Fruit fly (Drosophila melanogaster) whole organism, wandering third instar larva: ENCODE data around the gene AGO2.

ENCODE experiments used
- Abd-B ChIP-seq: fragments of >200 bp; optimal IDR thresholded peaks from 2 replicates; lab custom pipeline; 2017; ENCODE audit warnings: missing biosample characterization, missing genetic modification characterization
- CG32264 ChIP-seq: fragments of 200-800 bp; sonication (Bioruptor generic); optimal IDR thresholded peaks from 2 replicates; lab custom pipeline; 2016; ENCODE audit warnings: missing biosample characterization, missing genetic modification characterization
- CG9705 ChIP-seq: fragments of 200-800 bp; sonication (Bioruptor generic); optimal IDR thresholded peaks from 2 replicates; lab custom pipeline; 2018; ENCODE audit warnings: missing biosample characterization, mild to moderate bottlenecking, missing genetic modification characterization
- CrebA ChIP-seq: fragments of 200-800 bp; sonication (Bioruptor generic); optimal IDR thresholded peaks from 2 replicates; lab custom pipeline; 2016; ENCODE audit warnings: missing biosample characterization, mild to moderate bottlenecking, missing genetic modification characterization, borderline replicate concordance
- Dfd ChIP-seq: fragments of >200 bp; optimal IDR thresholded peaks from 2 replicates; lab custom pipeline; 2017; ENCODE audit warnings: missing biosample characterization, missing genetic modification characterization
- Dif ChIP-seq: fragments of 200-275, 200-300 bp; sonication (Bioruptor generic); optimal IDR thresholded peaks from 2 replicates; lab custom pipeline; 2018; ENCODE audit warnings: missing biosample characterization, missing genetic modification characterization; ENCODE audit not compliant: partially characterized antibody
- GATAd ChIP-seq: sonication (Bioruptor generic); optimal IDR thresholded peaks from 2 replicates; lab custom pipeline; 2016; ENCODE audit warnings: missing biosample characterization, missing genetic modification characterization
- HLH106 ChIP-seq: fragments of 200-800 bp; optimal IDR thresholded peaks from 3 replicates; lab custom pipeline; 2019; ENCODE audit warnings: missing biosample characterization, mild to moderate bottlenecking, missing genetic modification characterization, moderate library complexity
- Hnf4 ChIP-seq: fragments of 200-800 bp; sonication (Bioruptor generic); optimal IDR thresholded peaks from 2 replicates; lab custom pipeline; 2016; ENCODE audit warnings: missing biosample characterization, mild to moderate bottlenecking, missing genetic modification characterization
- Hr78 ChIP-seq: fragments of >200 bp; optimal IDR thresholded peaks from 2 replicates; lab custom pipeline; 2017; ENCODE audit warnings: missing biosample characterization, missing genetic modification characterization
- Hr83 ChIP-seq: fragments of 200-300 bp; sonication (Bioruptor generic); optimal IDR thresholded peaks from 2 replicates; lab custom pipeline; 2016; ENCODE audit warnings: missing biosample characterization, mild to moderate bottlenecking, missing genetic modification characterization, moderate library complexity; ENCODE audit not compliant: poor library complexity, severe bottlenecking
- Jra ChIP-seq: sonication (Bioruptor generic); optimal IDR thresholded peaks from 2 replicates; lab custom pipeline; 2016; ENCODE audit warnings: missing biosample characterization, missing genetic modification characterization
- Mio ChIP-seq: sonication (Bioruptor generic); optimal IDR thresholded peaks from 2 replicates; lab custom pipeline; 2016; ENCODE audit warnings: missing biosample characterization, missing genetic modification characterization
- Myc ChIP-seq: fragments of >200 bp; optimal IDR thresholded peaks from 2 replicates; lab custom pipeline; 2017
- N ChIP-seq: fragments of >200 bp; optimal IDR thresholded peaks from 2 replicates; lab custom pipeline; 2018; ENCODE audit warnings: missing biosample characterization, missing external identifiers, missing genetic modification characterization
- OdsH ChIP-seq: fragments of 200-800 bp; sonication (Bioruptor generic); optimal IDR thresholded peaks from 2 replicates; lab custom pipeline; 2016; ENCODE audit warnings: missing biosample characterization, mild to moderate bottlenecking, missing genetic modification characterization
- Rel ChIP-seq, 2 experiments: fragments of 200-800 bp; sonication (Bioruptor generic) in 1 of 2; optimal IDR thresholded peaks; 2 replicates in 1 of 2; 3 replicates in 1 of 2; lab custom pipeline; 2016 to 2019; ENCODE audit warnings: mild to moderate bottlenecking in 2 of 2, missing biosample characterization in 2 of 2, missing genetic modification characterization in 2 of 2, moderate library complexity in 1 of 2
- Sp1 ChIP-seq: fragments of 200-800 bp; sonication (Bioruptor generic); optimal IDR thresholded peaks from 3 replicates; lab custom pipeline; 2019; ENCODE audit warnings: missing biosample characterization, mild to moderate bottlenecking, missing genetic modification characterization, moderate library complexity
- Vsx2 ChIP-seq: fragments of 200-300, 225-300 bp; sonication (Bioruptor generic); optimal IDR thresholded peaks from 2 replicates; lab custom pipeline; 2018; ENCODE audit warnings: missing biosample characterization, missing genetic modification characterization; ENCODE audit not compliant: partially characterized antibody
- br ChIP-seq: fragments of 200-800 bp; sonication (Bioruptor generic); optimal IDR thresholded peaks from 2 replicates; lab custom pipeline; 2016; ENCODE audit warnings: missing biosample characterization, missing genetic modification characterization
- brk ChIP-seq: fragments of 200-800 bp; sonication (Bioruptor generic); optimal IDR thresholded peaks from 2 replicates; lab custom pipeline; 2016; ENCODE audit warnings: missing biosample characterization, mild to moderate bottlenecking, missing genetic modification characterization
- dl ChIP-seq, 2 experiments: fragments of 175-275, 200-275 bp in 1 of 2; fragments of 200-275 bp in 1 of 2; sonication (Bioruptor generic); optimal IDR thresholded peaks; lab custom pipeline; 2018; ENCODE audit warnings: mild to moderate bottlenecking in 2 of 2, missing biosample characterization in 2 of 2, missing genetic modification characterization in 2 of 2, moderate library complexity in 2 of 2; ENCODE audit not compliant: partially characterized antibody in 2 of 2, insufficient read depth in 1 of 2
- dmrt93B ChIP-seq: fragments of 200-800 bp; sonication (Bioruptor generic); optimal IDR thresholded peaks from 2 replicates; lab custom pipeline; 2018; ENCODE audit warnings: missing biosample characterization, mild to moderate bottlenecking, missing genetic modification characterization
- dsf ChIP-seq: sonication (Bioruptor generic); optimal IDR thresholded peaks from 2 replicates; lab custom pipeline; 2016; ENCODE audit warnings: missing biosample characterization, missing genetic modification characterization, borderline replicate concordance
- ey ChIP-seq: fragments of 200-800 bp; sonication (Bioruptor generic); optimal IDR thresholded peaks from 2 replicates; lab custom pipeline; 2016; ENCODE audit warnings: missing biosample characterization, missing genetic modification characterization
- foxo ChIP-seq, 2 experiments: fragments of 200-800 bp; sonication (Bioruptor generic); optimal IDR thresholded peaks; 2 replicates in 1 of 2; 3 replicates in 1 of 2; lab custom pipeline; 2016 to 2017; ENCODE audit warnings: missing biosample characterization in 2 of 2, missing genetic modification characterization in 2 of 2
- fru ChIP-seq: fragments of 200-800 bp; sonication (Bioruptor generic); optimal IDR thresholded peaks from 3 replicates; lab custom pipeline; 2016; ENCODE audit warnings: missing biosample characterization, mild to moderate bottlenecking, missing genetic modification characterization
- h ChIP-seq: fragments of 200-800 bp; sonication (Bioruptor generic); optimal IDR thresholded peaks from 3 replicates; lab custom pipeline; 2016; ENCODE audit warnings: missing biosample characterization, mild to moderate bottlenecking, missing genetic modification characterization
- jim ChIP-seq: fragments of 175-275, 200-325 bp; sonication (Bioruptor generic); optimal IDR thresholded peaks from 2 replicates; lab custom pipeline; 2016; ENCODE audit warnings: missing biosample characterization, mild to moderate bottlenecking, missing genetic modification characterization
- lola ChIP-seq: fragments of >200 bp; optimal IDR thresholded peaks from 2 replicates; lab custom pipeline; 2017; ENCODE audit warnings: missing biosample characterization, missing genetic modification characterization
- pan ChIP-seq: fragments of >200 bp; optimal IDR thresholded peaks from 2 replicates; lab custom pipeline; 2017
- psq ChIP-seq: fragments of 200-800 bp; sonication (Bioruptor generic); optimal IDR thresholded peaks from 3 replicates; lab custom pipeline; 2017; ENCODE audit warnings: missing biosample characterization, mild to moderate bottlenecking, missing genetic modification characterization, moderate library complexity
- rgr ChIP-seq: fragments of 200-800 bp; sonication (Bioruptor generic); optimal IDR thresholded peaks from 3 replicates; lab custom pipeline; 2016; ENCODE audit warnings: missing biosample characterization, mild to moderate bottlenecking, missing genetic modification characterization
- sage ChIP-seq: fragments of 200-800 bp; sonication (Bioruptor generic); optimal IDR thresholded peaks from 2 replicates; lab custom pipeline; 2016; ENCODE audit warnings: missing biosample characterization, mild to moderate bottlenecking, missing genetic modification characterization
- sv ChIP-seq: fragments of 200-800 bp; sonication (Bioruptor generic); optimal IDR thresholded peaks from 3 replicates; lab custom pipeline; 2016; ENCODE audit warnings: missing biosample characterization, missing genetic modification characterization
- tai ChIP-seq: sonication (Bioruptor generic); optimal IDR thresholded peaks from 2 replicates; lab custom pipeline; 2016; ENCODE audit warnings: missing biosample characterization, missing genetic modification characterization
- usp ChIP-seq: fragments of >200 bp; optimal IDR thresholded peaks from 2 replicates; lab custom pipeline; 2017; ENCODE audit warnings: missing biosample characterization, missing genetic modification characterization
- woc ChIP-seq: sonication (Bioruptor generic); optimal IDR thresholded peaks from 2 replicates; lab custom pipeline; 2016; ENCODE audit warnings: missing biosample characterization, mild to moderate bottlenecking, missing genetic modification characterization

The AGO2 gene

dm6 chr3L:15533402-15534129, 20.3 kb upstream of the AGO2 start (continued):
- TF ChIP-seq psq (GFP tag; lab: Kevin White, UChicago) = peak; percentile 74
- peak; percentile 65 for TF ChIP-seq CG9705 (GFP tag; lab: Kevin White, UChicago)
- peak; percentile 92 for TF ChIP-seq fru (GFP tag; lab: Kevin White, UChicago)
- TF ChIP-seq dl (GFP tag; optimal IDR thresholded peaks at IDR 0.05; lab: Kevin White, UChicago; ENCODE audit: insufficient read depth in 1 of 2, partially characterized antibody in 2 of 2) = no peak
- no peak for TF ChIP-seq usp (GFP tag; lab: Kevin White, UChicago)
- TF ChIP-seq Vsx2 (GFP tag; lab: Kevin White, UChicago) = no peak
- peak; percentile 89 for TF ChIP-seq HLH106
- TF ChIP-seq Rel (GFP tag; optimal IDR thresholded peaks at IDR 0.05; lab: Kevin White, UChicago) = peak; percentile 45
- TF ChIP-seq Rel (tag; optimal IDR thresholded peaks at IDR 0.05; lab: Kevin White, UChicago) = peak; percentile 84
- TF ChIP-seq N (GFP tag; lab: Kevin White, UChicago) = no peak
- TF ChIP-seq jim (GFP tag; lab: Kevin White, UChicago) = no peak

- TF ChIP-seq pan (lab: Kevin White, UChicago) = peak; percentile 89
- TF ChIP-seq GATAd (GFP tag; lab: Kevin White, UChicago) = no peak
- TF ChIP-seq dmrt93B (GFP tag; lab: Kevin White, UChicago) = peak; percentile 78
- TF ChIP-seq CG32264 (GFP tag; lab: Kevin White, UChicago) = no peak
- peak; percentile 64 for TF ChIP-seq OdsH (GFP tag; lab: Kevin White, UChicago)
- no peak for TF ChIP-seq dsf (GFP tag; lab: Kevin White, UChicago)
- TF ChIP-seq HLH106 = peak; percentile 77
- TF ChIP-seq usp (GFP tag; lab: Kevin White, UChicago) = no peak
- peak; percentile 95 for TF ChIP-seq woc (GFP tag; lab: Kevin White, UChicago)
- TF ChIP-seq CG9705 (GFP tag; lab: Kevin White, UChicago) = peak; percentile 32
- no peak for TF ChIP-seq Myc (lab: Kevin White, UChicago)
- no peak for TF ChIP-seq Mio
- TF ChIP-seq Dif (GFP tag; lab: Kevin White, UChicago) = peak; percentile 88
- TF ChIP-seq Hr83 (GFP tag; lab: Kevin White, UChicago) = no peak
- TF ChIP-seq CrebA (GFP tag; lab: Kevin White, UChicago) = peak; percentile 31
- no peak for TF ChIP-seq Abd-B (GFP tag; lab: Kevin White, UChicago)
- peak; percentile 65 for TF ChIP-seq br (GFP tag; lab: Kevin White, UChicago)
- TF ChIP-seq psq (GFP tag; lab: Kevin White, UChicago) = peak; percentile 69
- TF ChIP-seq foxo (GFP tag; optimal IDR thresholded peaks at IDR 0.05; lab: Kevin White, UChicago) = peak; percentile 32 to 76
- no peak for TF ChIP-seq Vsx2 (GFP tag; lab: Kevin White, UChicago)
- TF ChIP-seq sage (GFP tag; lab: Kevin White, UChicago) = no peak
- peak; percentile 88 for TF ChIP-seq Sp1 (GFP tag; lab: Kevin White, UChicago)
- TF ChIP-seq Rel (GFP tag; optimal IDR thresholded peaks at IDR 0.05; lab: Kevin White, UChicago) = no peak
- peak; percentile 15 for TF ChIP-seq Rel (tag; optimal IDR thresholded peaks at IDR 0.05; lab: Kevin White, UChicago)
- no peak for TF ChIP-seq Hr78
- TF ChIP-seq sv = peak; percentile 54
- peak; percentile 75 for TF ChIP-seq ey (GFP tag; lab: Kevin White, UChicago)
- TF ChIP-seq jim (GFP tag; lab: Kevin White, UChicago) = no peak
- peak; percentile 53 to 59 for TF ChIP-seq dl (GFP tag; optimal IDR thresholded peaks at IDR 0.05; lab: Kevin White, UChicago; ENCODE audit: insufficient read depth in 1 of 2, partially characterized antibody in 2 of 2)
- peak; percentile 57 for TF ChIP-seq h (GFP tag; lab: Kevin White, UChicago)
- no peak for TF ChIP-seq Dfd (GFP tag; lab: Kevin White, UChicago)
- peak; percentile 23 for TF ChIP-seq Jra (GFP tag; lab: Kevin White, UChicago)
- peak; percentile 75 for TF ChIP-seq Hnf4 (GFP tag; lab: Kevin White, UChicago)
- peak; percentile 71 for TF ChIP-seq fru (GFP tag; lab: Kevin White, UChicago)
- TF ChIP-seq brk (GFP tag; lab: Kevin White, UChicago) = no peak
- no peak for TF ChIP-seq N (GFP tag; lab: Kevin White, UChicago)
- TF ChIP-seq lola (GFP tag; lab: Kevin White, UChicago) = no peak
- TF ChIP-seq rgr (GFP tag; lab: Kevin White, UChicago) = peak; percentile 58
- peak; percentile 75 for TF ChIP-seq tai (GFP tag; lab: Kevin White, UChicago)
Measured at dm6 chr3L:15534274-15535227, 19.4 kb upstream of the AGO2 start.
